Fruit fly (Drosophila melanogaster) whole organism, wandering third instar larva: Measurements from ENCODE around the gene Nph.

Experiments
- Dfd ChIP-seq: fragments of >200 bp; optimal IDR thresholded peaks from 2 replicates; lab custom pipeline; 2017; ENCODE audit warnings: missing biosample characterization, missing genetic modification characterization
- Hr78 ChIP-seq: fragments of >200 bp; optimal IDR thresholded peaks from 2 replicates; lab custom pipeline; 2017; ENCODE audit warnings: missing biosample characterization, missing genetic modification characterization
- Jra ChIP-seq: sonication (Bioruptor generic); optimal IDR thresholded peaks from 2 replicates; lab custom pipeline; 2016; ENCODE audit warnings: missing biosample characterization, missing genetic modification characterization
- br ChIP-seq: fragments of 200-800 bp; sonication (Bioruptor generic); optimal IDR thresholded peaks from 2 replicates; lab custom pipeline; 2016; ENCODE audit warnings: missing biosample characterization, missing genetic modification characterization
- h ChIP-seq: fragments of 200-800 bp; sonication (Bioruptor generic); optimal IDR thresholded peaks from 3 replicates; lab custom pipeline; 2016; ENCODE audit warnings: missing biosample characterization, mild to moderate bottlenecking, missing genetic modification characterization
- rgr ChIP-seq: fragments of 200-800 bp; sonication (Bioruptor generic); optimal IDR thresholded peaks from 3 replicates; lab custom pipeline; 2016; ENCODE audit warnings: missing biosample characterization, mild to moderate bottlenecking, missing genetic modification characterization
- woc ChIP-seq: sonication (Bioruptor generic); optimal IDR thresholded peaks from 2 replicates; lab custom pipeline; 2016; ENCODE audit warnings: missing biosample characterization, mild to moderate bottlenecking, missing genetic modification characterization

DNA sequence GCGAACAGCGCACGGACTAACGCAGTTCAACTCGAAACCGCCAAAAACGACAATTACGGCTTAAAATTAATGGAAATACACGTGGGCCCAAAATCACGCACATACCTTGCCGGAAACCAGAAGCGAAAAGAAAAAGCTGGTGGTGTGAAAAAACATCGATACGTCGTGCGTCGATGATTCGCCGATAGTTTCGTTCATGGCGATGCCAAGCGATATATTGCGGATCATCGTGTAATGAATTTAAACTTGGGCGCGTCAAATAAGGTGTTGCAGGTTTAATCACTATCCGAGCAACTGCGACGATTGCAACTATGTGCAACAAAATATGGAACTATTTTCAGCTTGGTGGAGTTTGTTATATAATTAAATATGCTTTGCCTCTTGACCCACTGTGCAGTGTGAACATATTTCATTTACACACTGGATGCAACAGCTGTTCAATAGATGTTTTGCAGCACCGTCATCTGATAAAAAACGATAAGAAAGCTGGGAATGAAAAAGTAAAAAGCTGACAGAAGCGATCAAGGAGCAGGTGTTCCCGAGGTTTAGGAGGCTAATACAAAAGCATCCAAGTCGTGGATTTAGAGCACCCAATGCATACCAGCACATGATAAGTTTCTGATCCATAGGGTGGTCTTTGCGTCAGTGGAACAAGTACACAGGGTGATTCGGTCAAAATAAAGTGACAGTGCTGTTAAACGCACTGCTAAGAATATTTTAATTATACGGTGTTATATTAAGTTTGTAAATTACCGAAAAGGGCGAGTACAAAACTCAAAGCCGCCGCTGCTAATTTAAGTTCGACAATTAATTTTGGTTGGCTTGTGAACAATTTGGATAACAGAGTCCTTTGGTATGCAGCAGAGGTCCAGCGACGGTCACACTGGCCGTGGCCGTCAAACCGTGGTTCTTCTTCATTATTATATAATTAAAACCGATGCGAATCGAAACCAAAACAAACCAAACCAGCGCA, 41.7 kb upstream of the Nph start, which contains the start of the genes RpL32 and CG7943:
- peak; percentile 97 for TF ChIP-seq h
- TF ChIP-seq rgr (GFP tag; lab: Kevin White, UChicago), result peak; percentile 95
- TF ChIP-seq Hr78 (GFP tag; lab: Kevin White, UChicago), result no peak
- peak; percentile 95 for TF ChIP-seq br (GFP tag; lab: Kevin White, UChicago)
- peak; percentile 93 for TF ChIP-seq woc (GFP tag; lab: Kevin White, UChicago)
- no peak for TF ChIP-seq Dfd (GFP tag; lab: Kevin White, UChicago)
- peak; percentile 93 for TF ChIP-seq Jra
